Fruit fly (Drosophila melanogaster) whole organism, embryonic: ENCODE measurements around the gene Arp10.
A peak's percentile ranks its signal among the peaks of the same experiment; 100 is the strongest.

Experiments used
- Antp ChIP-seq: fragments of 200-800 bp; sonication (Bioruptor generic); optimal IDR thresholded peaks from 3 replicates; lab custom pipeline; 2016; ENCODE audit warnings: missing biosample characterization, missing genetic modification characterization
- Awh ChIP-seq: fragments of 200-800 bp; sonication (Bioruptor generic); IDR thresholded peaks from 2 replicates; pipeline ENCODE4, ENCODE4 v1.3.6; 2022; ENCODE audit warnings: missing biosample characterization, missing genetic modification characterization
- Bgb ChIP-seq: fragments of 200-800 bp; sonication (Bioruptor generic); IDR thresholded peaks from 2 replicates; pipeline ENCODE4 v1.3.6; 2022; ENCODE audit warnings: missing biosample characterization, missing genetic modification characterization; ENCODE audit not compliant: partially characterized antibody
- CG10321 ChIP-seq: fragments of 200-800 bp; sonication (Bioruptor generic); IDR thresholded peaks from 2 replicates; pipeline ENCODE4 v1.3.6; 2022; ENCODE audit warnings: missing biosample characterization, missing genetic modification characterization
- CG10431 ChIP-seq: fragments of 200-800 bp; sonication (Bioruptor generic); optimal IDR thresholded peaks from 3 replicates; lab custom pipeline; 2018; ENCODE audit warnings: missing biosample characterization, mild to moderate bottlenecking, missing genetic modification characterization
- CG11504 ChIP-seq: fragments of 200-800 bp; sonication (Bioruptor generic); optimal IDR thresholded peaks from 3 replicates; lab custom pipeline; 2019; ENCODE audit warnings: missing biosample characterization, mild to moderate bottlenecking, missing genetic modification characterization, moderate library complexity
- CG12219 ChIP-seq: fragments of 200-800 bp; sonication (Bioruptor generic); optimal IDR thresholded peaks from 3 replicates; lab custom pipeline; 2018; ENCODE audit warnings: missing biosample characterization, mild to moderate bottlenecking, missing genetic modification characterization
- CG15479 ChIP-seq: fragments of 200-800 bp; sonication (Bioruptor generic); optimal IDR thresholded peaks from 3 replicates; lab custom pipeline; 2019; ENCODE audit warnings: missing biosample characterization, mild to moderate bottlenecking, missing genetic modification characterization, moderate library complexity
- CG18476 ChIP-seq: fragments of 200-800 bp; sonication (Bioruptor generic); optimal IDR thresholded peaks from 2 replicates; lab custom pipeline; 2016; ENCODE audit warnings: missing biosample characterization, mild to moderate bottlenecking, missing genetic modification characterization
- CG18619 ChIP-seq: fragments of 200-800 bp; sonication (Bioruptor generic); optimal IDR thresholded peaks from 3 replicates; lab custom pipeline; 2017; ENCODE audit warnings: missing biosample characterization, mild to moderate bottlenecking, missing genetic modification characterization
- CG3163 ChIP-seq: fragments of 200-800 bp; sonication (Bioruptor generic); optimal IDR thresholded peaks from 3 replicates; lab custom pipeline; 2016; ENCODE audit warnings: missing biosample characterization, missing genetic modification characterization
- CG32767 ChIP-seq: fragments of 200-800 bp; sonication (Bioruptor generic); IDR thresholded peaks from 2 replicates; pipeline ENCODE4 v1.3.6; 2022; ENCODE audit warnings: missing biosample characterization, missing genetic modification characterization
- CG3995 ChIP-seq: fragments of 200-800 bp; sonication (Bioruptor generic); optimal IDR thresholded peaks from 3 replicates; lab custom pipeline; 2016; ENCODE audit warnings: missing biosample characterization, missing genetic modification characterization
- CG6854 ChIP-seq: fragments of 200-800 bp; sonication (Bioruptor generic); optimal IDR thresholded peaks from 3 replicates; lab custom pipeline; 2017; ENCODE audit warnings: missing biosample characterization, mild to moderate bottlenecking, missing genetic modification characterization
- CG7786 ChIP-seq: fragments of 200-800 bp; sonication (Bioruptor generic); optimal IDR thresholded peaks from 2 replicates; lab custom pipeline; 2016; ENCODE audit warnings: missing biosample characterization, missing genetic modification characterization
- CG8478 ChIP-seq: fragments of >200 bp; optimal IDR thresholded peaks from 2 replicates; lab custom pipeline; 2018
- D19A ChIP-seq: fragments of 200-800 bp; optimal IDR thresholded peaks from 3 replicates; lab custom pipeline; 2019; ENCODE audit warnings: missing biosample characterization, mild to moderate bottlenecking, missing genetic modification characterization, moderate library complexity
- Dbx ChIP-seq: fragments of 200-800 bp; sonication (Bioruptor generic); IDR thresholded peaks from 3 replicates; pipeline ENCODE4 v1.3.6; 2022; ENCODE audit warnings: missing biosample characterization, missing genetic modification characterization
- Deaf1 ChIP-seq: fragments of 200-800 bp; optimal IDR thresholded peaks from 3 replicates; lab custom pipeline; 2019; ENCODE audit warnings: missing biosample characterization, mild to moderate bottlenecking, missing genetic modification characterization, moderate library complexity
- Doc2 ChIP-seq: fragments of 200-800 bp; sonication (Bioruptor generic); IDR thresholded peaks from 2 replicates; pipeline ENCODE4 v1.3.6; 2022; ENCODE audit warnings: missing biosample characterization, missing genetic modification characterization
- Dref ChIP-seq: fragments of 200-800 bp; sonication (Bioruptor generic); IDR thresholded peaks from 2 replicates; pipeline ENCODE4 v1.3.6; 2022; ENCODE audit warnings: missing biosample characterization, missing genetic modification characterization
- E2f2 ChIP-seq: fragments of 200-800 bp; sonication (Bioruptor generic); IDR thresholded peaks from 2 replicates; pipeline ENCODE4 v1.3.6; 2022; ENCODE audit warnings: missing biosample characterization, missing genetic modification characterization
- HLH54F ChIP-seq: fragments of 200-800 bp; sonication (Bioruptor generic); optimal IDR thresholded peaks from 3 replicates; lab custom pipeline; 2016; ENCODE audit warnings: missing biosample characterization, missing genetic modification characterization
- Hr3 ChIP-seq: fragments of 200-800 bp; sonication (Bioruptor generic); optimal IDR thresholded peaks from 3 replicates; lab custom pipeline; 2016; ENCODE audit warnings: missing biosample characterization, missing genetic modification characterization
- MTF-1 ChIP-seq: fragments of 200-800 bp; sonication (Bioruptor generic); optimal IDR thresholded peaks from 2 replicates; lab custom pipeline; 2018; ENCODE audit warnings: missing biosample characterization, mild to moderate bottlenecking, missing genetic modification characterization, borderline replicate concordance
- Med ChIP-seq: fragments of 200-800 bp; sonication (Bioruptor generic); peaks from one replicate; lab custom pipeline; 2016; ENCODE audit warnings: missing biosample characterization, missing genetic modification characterization, mild to moderate bottlenecking, inconsistent platforms, moderate library complexity
- Oli ChIP-seq: fragments of 200-800 bp; sonication (Bioruptor generic); optimal IDR thresholded peaks from 2 replicates; lab custom pipeline; 2018; ENCODE audit warnings: missing biosample characterization, mild to moderate bottlenecking, missing genetic modification characterization, moderate library complexity
- PHDP ChIP-seq: fragments of 200-800 bp; sonication (Bioruptor generic); optimal IDR thresholded peaks from 3 replicates; lab custom pipeline; 2018; ENCODE audit warnings: missing biosample characterization, mild to moderate bottlenecking, missing genetic modification characterization, moderate library complexity
- Six4 ChIP-seq: fragments of 200-800 bp; sonication (Bioruptor generic); optimal IDR thresholded peaks from 2 replicates; lab custom pipeline; 2016; ENCODE audit warnings: missing biosample characterization, missing genetic modification characterization
- Sox102F ChIP-seq: fragments of 200-800 bp; sonication (Bioruptor generic); optimal IDR thresholded peaks from 2 replicates; lab custom pipeline; 2018; ENCODE audit warnings: missing biosample characterization, mild to moderate bottlenecking, missing genetic modification characterization, moderate library complexity
- Ssrp ChIP-seq: fragments of 200-800 bp; sonication (Bioruptor generic); optimal IDR thresholded peaks from 2 replicates; lab custom pipeline; 2018; ENCODE audit warnings: missing biosample characterization, mild to moderate bottlenecking, missing genetic modification characterization, moderate library complexity
- Trl ChIP-seq, 3 experiments: fragments of >200 bp in 2 of 3; fragments of 200-800 bp in 1 of 3; sonication (Bioruptor generic) in 1 of 3; optimal IDR thresholded peaks; 2 replicates in 1 of 3; 3 replicates in 2 of 3; lab custom pipeline; 2016 to 2017; ENCODE audit warnings: missing biosample characterization in 1 of 3, missing genetic modification characterization in 1 of 3
- ap ChIP-seq: fragments of 200-800 bp; sonication (Bioruptor generic); IDR thresholded peaks from 2 replicates; pipeline ENCODE4 v1.3.6; 2022; ENCODE audit warnings: missing biosample characterization, missing genetic modification characterization
- ash1 ChIP-seq: fragments of 200-800 bp; sonication (Bioruptor generic); optimal IDR thresholded peaks from 2 replicates; lab custom pipeline; 2018; ENCODE audit warnings: missing biosample characterization, mild to moderate bottlenecking, missing genetic modification characterization
- ato ChIP-seq: fragments of 200-800 bp; sonication (Bioruptor generic); IDR thresholded peaks from 2 replicates; pipeline ENCODE4 v1.3.6; 2022; ENCODE audit warnings: missing biosample characterization, missing genetic modification characterization; ENCODE audit not compliant: partially characterized antibody
- az2 ChIP-seq: fragments of 200-800 bp; sonication (Bioruptor generic); optimal IDR thresholded peaks from 3 replicates; lab custom pipeline; 2016; ENCODE audit warnings: missing biosample characterization, missing genetic modification characterization
- cwo ChIP-seq: fragments of 200-800 bp; sonication (Bioruptor generic); optimal IDR thresholded peaks from 3 replicates; lab custom pipeline; 2017; ENCODE audit warnings: missing biosample characterization, missing genetic modification characterization, mild to moderate bottlenecking, moderate library complexity, missing genetic modification reagents
- dan ChIP-seq: fragments of 200-800 bp; sonication (Bioruptor generic); IDR thresholded peaks from 2 replicates; pipeline ENCODE4 v1.3.6; 2022; ENCODE audit warnings: missing biosample characterization, missing genetic modification characterization
- fd64A ChIP-seq: fragments of 200-800 bp; sonication (Bioruptor generic); optimal IDR thresholded peaks from 3 replicates; lab custom pipeline; 2018; ENCODE audit warnings: missing biosample characterization, mild to moderate bottlenecking, missing genetic modification characterization
- gfzf ChIP-seq: fragments of 200-800 bp; sonication (Bioruptor generic); optimal IDR thresholded peaks from 2 replicates; lab custom pipeline; 2016; ENCODE audit warnings: missing biosample characterization, mild to moderate bottlenecking, missing genetic modification characterization, moderate library complexity
- grau ChIP-seq: fragments of 200-800 bp; optimal IDR thresholded peaks from 3 replicates; lab custom pipeline; 2019; ENCODE audit warnings: missing biosample characterization, mild to moderate bottlenecking, missing genetic modification characterization, moderate library complexity
- her ChIP-seq: fragments of 200-800 bp; sonication (Bioruptor generic); optimal IDR thresholded peaks from 2 replicates; lab custom pipeline; 2016; ENCODE audit warnings: missing biosample characterization, missing genetic modification characterization
- inv ChIP-seq: fragments of 200-800 bp; sonication (Bioruptor generic); IDR thresholded peaks from 2 replicates; pipeline ENCODE4 v1.3.6; 2022; ENCODE audit warnings: missing biosample characterization, missing genetic modification characterization; ENCODE audit not compliant: partially characterized antibody
- lmd ChIP-seq: fragments of 200-800 bp; sonication (Bioruptor generic); IDR thresholded peaks from 2 replicates; pipeline ENCODE4 v1.3.6; 2022; ENCODE audit warnings: missing biosample characterization, missing genetic modification characterization
- onecut ChIP-seq: fragments of 200-800 bp; sonication (Bioruptor generic); IDR thresholded peaks from 2 replicates; pipeline ENCODE4 v1.3.6; 2022; ENCODE audit warnings: missing biosample characterization, missing genetic modification characterization
- pan ChIP-seq, 4 experiments: fragments of >200 bp in 3 of 4; fragments of 200-800 bp in 1 of 4; sonication (Bioruptor generic) in 1 of 4; optimal IDR thresholded peaks in 3 of 4; IDR thresholded peaks in 1 of 4; 2 replicates each; pipeline versions ENCODE4 v1.3.6 to Lab custom; 2017 to 2022; ENCODE audit warnings: missing biosample characterization in 2 of 4, missing genetic modification characterization in 2 of 4, mixed read lengths in 1 of 4
- pho ChIP-seq: fragments of 200-800 bp; sonication (Bioruptor generic); optimal IDR thresholded peaks from 2 replicates; lab custom pipeline; 2016; ENCODE audit warnings: missing biosample characterization, missing genetic modification characterization
- phol ChIP-seq: fragments of 200-800 bp; sonication (Bioruptor generic); optimal IDR thresholded peaks from 3 replicates; lab custom pipeline; 2018; ENCODE audit warnings: missing biosample characterization, mild to moderate bottlenecking, missing genetic modification characterization, moderate library complexity
- slbo ChIP-seq: fragments of 200-800 bp; sonication (Bioruptor generic); IDR thresholded peaks from 2 replicates; pipeline ENCODE4 v1.3.6; 2022; ENCODE audit warnings: missing biosample characterization, missing genetic modification characterization
- zen ChIP-seq: fragments of 200-800 bp; sonication (Bioruptor generic); optimal IDR thresholded peaks from 3 replicates; lab custom pipeline; 2018; ENCODE audit warnings: missing biosample characterization, mild to moderate bottlenecking, missing genetic modification characterization, moderate library complexity

The Arp10 gene

DNA sequence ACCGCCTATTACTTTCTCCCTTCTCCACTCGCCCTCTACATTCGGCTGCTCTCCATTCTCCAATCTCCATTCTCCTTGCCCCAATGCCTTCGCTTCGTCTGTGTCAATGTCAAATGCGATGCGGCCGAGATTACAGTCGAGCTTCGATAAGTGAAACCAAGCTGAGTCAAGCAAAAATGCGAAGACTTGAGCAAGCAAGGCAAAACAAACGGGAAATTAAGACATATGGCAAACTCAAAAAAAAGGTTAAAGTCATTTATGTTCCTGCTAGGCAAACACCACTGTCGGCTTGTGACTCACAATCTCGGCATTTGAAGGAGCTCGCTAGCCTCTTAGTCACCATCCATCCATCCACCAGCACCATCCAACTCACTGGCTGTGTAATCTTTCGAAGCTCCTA lies 22.4 kb upstream of the Arp10 start (continued):
- TF ChIP-seq pan (optimal IDR thresholded peaks at IDR 0.05; lab: Kevin White, UChicago) (no peak), pan (GFP tag; optimal IDR thresholded peaks at IDR 0.05 in 1 of 2, IDR thresholded peaks at IDR 0.05 in 1 of 2) (peak in 1 of 2 experiments; percentile 92), Hr3 (GFP tag; lab: Kevin White, UChicago) (peak; percentile 95), Deaf1 (tag; lab: Kevin White, UChicago) (peak; percentile 77), inv (GFP tag; lab: Robert Waterston, UW) (no peak), Sox102F (GFP tag; lab: Kevin White, UChicago) (peak; percentile 95), grau (tag; lab: Kevin White, UChicago) (peak; percentile 100), CG18476 (GFP tag; lab: Kevin White, UChicago) (peak; percentile 89), E2f2 (GFP tag; lab: Robert Waterston, UW) (peak; percentile 80), D19A (tag; lab: Kevin White, UChicago) (peak; percentile 84), fd64A (GFP tag; lab: Kevin White, UChicago) (peak; percentile 85), CG3995 (peak; percentile 73), CG12219 (GFP tag; lab: Kevin White, UChicago) (peak; percentile 97), phol (tag; lab: Kevin White, UChicago) (peak; percentile 91), Trl (optimal IDR thresholded peaks at IDR 0.05; lab: Kevin White, UChicago) (no peak), Trl (GFP tag; optimal IDR thresholded peaks at IDR 0.05; lab: Kevin White, UChicago) (peak; percentile 98), ato (GFP tag; lab: Robert Waterston, UW) (no peak), Dbx (peak; percentile 89), Bgb (GFP tag; lab: Robert Waterston, UW) (no peak), Doc2 (GFP tag; lab: Robert Waterston, UW) (peak; percentile 56; the same call in 1 of the 2 replicates), CG15479 (no peak), az2 (GFP tag; lab: Kevin White, UChicago) (peak; percentile 98), Six4 (peak; percentile 94), CG18619 (peak; percentile 94), Ssrp (peak; percentile 95), CG8478 (lab: Kevin White, UChicago) (no peak), onecut (peak; percentile 96), CG3163 (GFP tag; lab: Kevin White, UChicago) (peak; percentile 89), Med (GFP tag; lab: Kevin White, UChicago) (peak; percentile 100), dan (GFP tag; lab: Robert Waterston, UW) (peak; percentile 91), CG10431 (GFP tag; lab: Kevin White, UChicago) (peak; percentile 93), Dref (peak; percentile 39), zen (tag; lab: Kevin White, UChicago) (peak; percentile 89), CG32767 (GFP tag; lab: Robert Waterston, UW) (peak; percentile 88), CG6854 (GFP tag; lab: Kevin White, UChicago) (peak; percentile 79), CG10321 (GFP tag; lab: Robert Waterston, UW) (peak; percentile 78), Oli (tag; lab: Kevin White, UChicago) (peak; percentile 96), Antp (GFP tag; lab: Kevin White, UChicago) (peak; percentile 99), slbo (GFP tag; lab: Robert Waterston, UW) (peak; percentile 98), CG7786 (GFP tag; lab: Kevin White, UChicago) (peak; percentile 98), Awh (GFP tag; lab: Robert Waterston, UW) (peak; percentile 92), CG11504 (tag; lab: Kevin White, UChicago) (peak; percentile 95), MTF-1 (GFP tag; lab: Kevin White, UChicago) (peak; percentile 91), pho (peak; percentile 96), cwo (GFP tag; lab: Kevin White, UChicago) (peak; percentile 86), ap (GFP tag; lab: Robert Waterston, UW) (peak; percentile 91), lmd (GFP tag; lab: Robert Waterston, UW) (peak; percentile 92), her (GFP tag; lab: Kevin White, UChicago) (peak; percentile 97), ash1 (peak; percentile 42), gfzf (GFP tag; lab: Kevin White, UChicago) (peak; percentile 14), HLH54F (GFP tag; lab: Kevin White, UChicago) (peak; percentile 96), PHDP (peak; percentile 95)
